Worm (Caenorhabditis elegans) whole organism, late embryonic: ENCODE data around the gene T19H5.4.

Source experiments
- C38D4.7 ChIP-seq: fragments of 200-800 bp; sonication (Bioruptor generic); optimal IDR thresholded peaks from 2 replicates; lab custom pipeline; 2018; ENCODE audit warnings: mild to moderate bottlenecking, missing genetic modification characterization, moderate library complexity, missing compliant biosample characterization
- F13H6.1 ChIP-seq: sonication (generic microtip); optimal IDR thresholded peaks from 2 replicates; lab custom pipeline; 2016; ENCODE audit warnings: missing genetic modification characterization, missing compliant biosample characterization
- K09A11.1 ChIP-seq: sonication (generic microtip); optimal IDR thresholded peaks from 2 replicates; lab custom pipeline; 2017; ENCODE audit warnings: antibody characterized with exemption, mild to moderate bottlenecking, missing genetic modification characterization, missing compliant biosample characterization; ENCODE audit not compliant: insufficient read depth
- T23F11.4 ChIP-seq: fragments of 200-800 bp; sonication (Bioruptor generic); optimal IDR thresholded peaks from 2 replicates; lab custom pipeline; 2018; ENCODE audit warnings: mild to moderate bottlenecking, missing genetic modification characterization, missing compliant biosample characterization
- ama-1 ChIP-seq: fragments of 150-350 bp; optimal IDR thresholded peaks from 2 replicates; lab custom pipeline; 2014
- ceh-14 ChIP-seq: sonication (generic microtip); optimal IDR thresholded peaks from 2 replicates; lab custom pipeline; 2016; ENCODE audit warnings: missing genotype, missing genetic modification characterization, missing compliant biosample characterization
- ceh-19 ChIP-seq: fragments of 200-800 bp; sonication (Bioruptor generic); optimal IDR thresholded peaks from 2 replicates; lab custom pipeline; 2018; ENCODE audit warnings: mild to moderate bottlenecking, missing genetic modification characterization, missing compliant biosample characterization
- ceh-2 ChIP-seq: sonication (generic microtip); optimal IDR thresholded peaks from 2 replicates; lab custom pipeline; 2016; ENCODE audit warnings: missing genotype, missing genetic modification characterization, missing compliant biosample characterization
- ceh-24 ChIP-seq: sonication (generic microtip); optimal IDR thresholded peaks from 2 replicates; lab custom pipeline; 2016; ENCODE audit warnings: mild to moderate bottlenecking, missing genetic modification characterization, missing compliant biosample characterization
- ceh-31 ChIP-seq: sonication (generic microtip); optimal IDR thresholded peaks from 2 replicates; lab custom pipeline; 2016; ENCODE audit warnings: missing genetic modification characterization, missing compliant biosample characterization
- ceh-34 ChIP-seq: sonication (generic microtip); optimal IDR thresholded peaks from 2 replicates; lab custom pipeline; 2016; ENCODE audit warnings: mild to moderate bottlenecking, missing genetic modification characterization, missing compliant biosample characterization
- ceh-48 ChIP-seq: sonication (generic microtip); optimal IDR thresholded peaks from 2 replicates; lab custom pipeline; 2016; ENCODE audit warnings: missing genetic modification characterization, inconsistent platforms, missing compliant biosample characterization
- ceh-9 ChIP-seq: sonication (generic microtip); optimal IDR thresholded peaks from 2 replicates; lab custom pipeline; 2016; ENCODE audit warnings: mild to moderate bottlenecking, missing genetic modification characterization, inconsistent platforms, missing compliant biosample characterization
- dmd-4 ChIP-seq: sonication (generic microtip); optimal IDR thresholded peaks from 2 replicates; lab custom pipeline; 2016; ENCODE audit warnings: borderline replicate concordance, missing genetic modification characterization, missing compliant biosample characterization
- dve-1 ChIP-seq: sonication (generic microtip); optimal IDR thresholded peaks from 2 replicates; lab custom pipeline; 2017; ENCODE audit warnings: antibody characterized with exemption, mild to moderate bottlenecking, missing genetic modification characterization, missing compliant biosample characterization
- elt-4 ChIP-seq: sonication (generic microtip); optimal IDR thresholded peaks from 2 replicates; lab custom pipeline; 2016; ENCODE audit warnings: missing genetic modification characterization, missing compliant biosample characterization
- fax-1 ChIP-seq: sonication (generic microtip); optimal IDR thresholded peaks from 2 replicates; lab custom pipeline; 2016; ENCODE audit warnings: missing genotype, missing genetic modification characterization, missing compliant biosample characterization
- fkh-6 ChIP-seq: sonication (generic microtip); optimal IDR thresholded peaks from 2 replicates; lab custom pipeline; 2016; ENCODE audit warnings: missing genetic modification characterization, missing compliant biosample characterization
- gmeb-2 ChIP-seq: sonication (generic microtip); optimal IDR thresholded peaks from 2 replicates; lab custom pipeline; 2016; ENCODE audit warnings: missing genetic modification characterization, inconsistent platforms, missing compliant biosample characterization
- hlh-13 ChIP-seq: fragments of 200-800 bp; sonication (Bioruptor generic); optimal IDR thresholded peaks from 2 replicates; lab custom pipeline; 2018; ENCODE audit warnings: mild to moderate bottlenecking, missing genetic modification characterization, missing compliant biosample characterization
- hlh-15 ChIP-seq: sonication (generic microtip); optimal IDR thresholded peaks from 2 replicates; lab custom pipeline; 2016; ENCODE audit warnings: missing genetic modification characterization, missing compliant biosample characterization
- hlh-30 ChIP-seq: sonication (generic microtip); optimal IDR thresholded peaks from 2 replicates; lab custom pipeline; 2017; ENCODE audit warnings: antibody characterized with exemption, missing genetic modification characterization, missing compliant biosample characterization; ENCODE audit not compliant: insufficient read depth
- madf-2 ChIP-seq: sonication (generic microtip); optimal IDR thresholded peaks from 2 replicates; lab custom pipeline; 2017; ENCODE audit warnings: missing genetic modification characterization, missing compliant biosample characterization
- mec-3 ChIP-seq: sonication (generic microtip); optimal IDR thresholded peaks from 2 replicates; lab custom pipeline; 2016; ENCODE audit warnings: borderline replicate concordance, missing genetic modification characterization, missing compliant biosample characterization
- nhr-11 ChIP-seq: fragments of 150-350 bp; optimal IDR thresholded peaks from 2 replicates; lab custom pipeline; 2014; ENCODE audit warnings: missing biosample characterization, missing genetic modification characterization
- nhr-232 ChIP-seq: sonication (generic microtip); optimal IDR thresholded peaks from 2 replicates; lab custom pipeline; 2016; ENCODE audit warnings: missing genetic modification characterization, missing compliant biosample characterization
- pha-4 ChIP-seq: fragments of 150-350 bp; optimal IDR thresholded peaks from 2 replicates; lab custom pipeline; 2018; ENCODE audit warnings: missing biosample characterization, missing genetic modification reagents, missing genetic modification characterization
- pqm-1 ChIP-seq: sonication (generic microtip); optimal IDR thresholded peaks from 2 replicates; lab custom pipeline; 2016; ENCODE audit warnings: missing genetic modification characterization, missing compliant biosample characterization
- pros-1 ChIP-seq: fragments of 150-350 bp; optimal IDR thresholded peaks from 2 replicates; lab custom pipeline; 2014; ENCODE audit warnings: missing biosample characterization, missing genetic modification reagents, missing genetic modification characterization
- ref-2 ChIP-seq: sonication (generic microtip); optimal IDR thresholded peaks from 2 replicates; lab custom pipeline; 2016; ENCODE audit warnings: missing genetic modification characterization, missing compliant biosample characterization
- rnt-1 ChIP-seq: sonication (generic microtip); optimal IDR thresholded peaks from 2 replicates; lab custom pipeline; 2016; ENCODE audit warnings: missing genetic modification characterization, missing compliant biosample characterization
- sdc-2 ChIP-seq: sonication (generic microtip); optimal IDR thresholded peaks from 2 replicates; lab custom pipeline; 2016; ENCODE audit warnings: missing genotype, missing genetic modification characterization, missing compliant biosample characterization
- syd-9 ChIP-seq: sonication (generic microtip); optimal IDR thresholded peaks from 2 replicates; lab custom pipeline; 2016; ENCODE audit warnings: mild to moderate bottlenecking, missing genetic modification characterization, moderate library complexity, missing compliant biosample characterization
- tbx-2 ChIP-seq: sonication (generic microtip); optimal IDR thresholded peaks from 2 replicates; lab custom pipeline; 2016; ENCODE audit warnings: missing genetic modification characterization, missing compliant biosample characterization
- unc-55 ChIP-seq: sonication (generic microtip); optimal IDR thresholded peaks from 2 replicates; lab custom pipeline; 2017; ENCODE audit warnings: missing biosample characterization, missing genetic modification reagents, missing genetic modification characterization
- zip-5 ChIP-seq: sonication (generic microtip); optimal IDR thresholded peaks from 2 replicates; lab custom pipeline; 2016; ENCODE audit warnings: missing genetic modification characterization, missing compliant biosample characterization

T19H5.4 gene

DNA sequence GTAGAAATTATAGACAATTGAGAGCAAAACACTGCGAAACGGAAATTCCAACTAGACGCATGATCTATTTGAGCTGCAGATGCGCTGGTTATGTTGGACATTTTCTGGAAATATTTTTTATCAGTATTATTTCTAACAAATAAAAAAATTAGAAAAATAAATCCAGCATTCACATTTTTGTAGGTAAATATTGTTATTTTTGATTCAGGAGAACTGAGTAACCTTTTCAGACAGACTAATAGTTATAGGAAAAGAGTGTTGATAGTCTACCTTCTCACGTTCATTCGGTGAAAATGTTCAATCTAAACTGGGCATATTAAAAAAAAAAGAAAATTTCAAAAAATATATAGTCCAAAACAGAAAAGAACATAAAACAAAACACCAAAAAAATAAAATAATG lies 34.4 kb upstream of the T19H5.4 start, which contains the start of gene sra-1:
Gene sra-1 (minus strand): TSS at position 101 of the 400 bp plus-strand sequence.
- TF ChIP-seq ceh-2 (tag; lab: Kevin White, UChicago) (no peak), tbx-2 (no peak), rnt-1 (tag; lab: Kevin White, UChicago) (no peak), hlh-30 (tag; lab: Kevin White, UChicago) (no peak), dmd-4 (tag; lab: Kevin White, UChicago) (no peak), nhr-232 (no peak), ceh-19 (no peak), ceh-9 (no peak), T23F11.4 (GFP tag; lab: Kevin White, UChicago) (no peak), ceh-34 (tag; lab: Kevin White, UChicago) (no peak), hlh-15 (tag; lab: Kevin White, UChicago) (no peak), F13H6.1 (tag; lab: Kevin White, UChicago) (no peak), ama-1 (lab: Kevin White, UChicago) (no peak), fkh-6 (tag; lab: Kevin White, UChicago) (no peak)
- TF ChIP-seq, all 69 proteins: peak for 0

DNA sequence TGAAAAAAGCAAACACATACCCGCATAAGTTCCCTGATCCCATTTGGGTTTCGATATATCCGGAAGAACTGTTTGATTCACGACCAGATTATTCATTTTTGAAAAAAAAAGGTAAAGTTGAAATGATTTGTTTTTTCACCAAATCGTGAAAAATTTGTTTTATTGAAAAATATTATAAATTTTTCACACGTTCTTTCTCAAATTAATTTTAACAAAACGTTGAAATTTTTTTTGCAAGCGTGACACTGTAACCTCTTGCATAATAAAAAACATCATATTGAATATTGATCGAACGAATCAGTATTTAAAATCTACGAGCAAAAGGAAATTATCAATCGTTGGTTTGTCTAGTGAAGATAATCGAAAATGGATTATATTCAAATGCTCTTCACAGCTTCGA lies 31.6 kb upstream of the T19H5.4 start, which contains the start of the genes sfxn-1.1 and AH6.3:
Gene sfxn-1.1 (minus strand): TSS at position 101 of the 400 bp plus-strand sequence.
Gene AH6.3 (plus strand): TSS at position 275 of the 400 bp plus-strand sequence.
- no peak for TF ChIP-seq unc-55 (GFP tag; lab: Kevin White, UChicago)
- no peak for TF ChIP-seq rnt-1 (tag; lab: Kevin White, UChicago)
- TF ChIP-seq tbx-2, result no peak
- TF ChIP-seq C38D4.7 (GFP tag; lab: Kevin White, UChicago), result no peak
- TF ChIP-seq elt-4 (tag; lab: Kevin White, UChicago), result no peak
- no peak for TF ChIP-seq ceh-34 (tag; lab: Kevin White, UChicago)
- no peak for TF ChIP-seq pros-1 (tag; lab: Kevin White, UChicago)
- no peak for TF ChIP-seq ceh-14 (tag; lab: Kevin White, UChicago)
- TF ChIP-seq ref-2, result no peak
- no peak for TF ChIP-seq hlh-30 (tag; lab: Kevin White, UChicago)
- no peak for TF ChIP-seq hlh-13
- TF ChIP-seq syd-9, result no peak
- no peak for TF ChIP-seq ceh-19
- no peak for TF ChIP-seq sdc-2 (tag; lab: Kevin White, UChicago)
- no peak for TF ChIP-seq pqm-1 (tag; lab: Kevin White, UChicago)
- TF ChIP-seq dve-1, result no peak
- TF ChIP-seq madf-2, result no peak
- no peak for TF ChIP-seq ceh-31 (tag; lab: Kevin White, UChicago)
- TF ChIP-seq ceh-48, result no peak
- no peak for TF ChIP-seq pha-4 (tag; lab: Kevin White, UChicago)
- TF ChIP-seq, all 69 proteins: peak for 0

ce11 chrII:9516836-9517235 lies 29.6 kb upstream of the T19H5.4 start, which contains the start of gene gcy-1:
gcy-1 (minus strand) TSS chrII:9516936.
- TF ChIP-seq zip-5 (tag; lab: Kevin White, UChicago) (no peak), mec-3 (tag; lab: Kevin White, UChicago) (no peak), K09A11.1 (tag; lab: Kevin White, UChicago) (no peak)

ce11 chrII:9507181-9507580 lies 20.0 kb upstream of the T19H5.4 start, which contains the start of gene gcy-3:
gcy-3 (minus strand) TSS chrII:9507281.
- TF ChIP-seq gmeb-2 (tag; lab: Kevin White, UChicago) (no peak), unc-55 (GFP tag; lab: Kevin White, UChicago) (no peak), ceh-2 (tag; lab: Kevin White, UChicago) (no peak), tbx-2 (no peak), ceh-19 (no peak), sdc-2 (tag; lab: Kevin White, UChicago) (no peak), nhr-11 (tag; lab: Kevin White, UChicago) (no peak), pha-4 (tag; lab: Kevin White, UChicago) (no peak), fax-1 (no peak), ceh-24 (tag; lab: Kevin White, UChicago) (no peak), T23F11.4 (GFP tag; lab: Kevin White, UChicago) (no peak), ceh-31 (tag; lab: Kevin White, UChicago) (no peak)
- TF ChIP-seq, all 69 proteins: peak for 0
